Worm (Caenorhabditis elegans) whole organism, L4/young adult: ENCODE results near the gene T01G5.7.

ENCODE experiments used
- W03F9.2 ChIP-seq: fragments of 150-350 bp; optimal IDR thresholded peaks from 2 replicates; lab custom pipeline; 2014; ENCODE audit warnings: missing biosample characterization, missing genetic modification characterization
- him-1 ChIP-seq: sonication (generic microtip); optimal IDR thresholded peaks from 2 replicates; lab custom pipeline; 2016; ENCODE audit warnings: missing genotype, missing genetic modification reagents, missing genetic modification characterization, missing compliant biosample characterization

- no peak for TF ChIP-seq him-1
- no peak for TF ChIP-seq W03F9.2
These were observed 39.0 kb upstream of the T01G5.7 start for ce11 chrV:15072738-15073137.
